Worm (Caenorhabditis elegans): ENCODE results near the gene T10B5.10.

Gene T10B5.10

ce11 chrV:1886997-1887396 is 30.9 kb upstream of the T10B5.10 start:
- TF ChIP-seq ceh-6 (GFP tag; optimal IDR thresholded peaks at IDR 0.05) = no peak

ce11 chrV:1883131-1883530 is 27.1 kb upstream of the T10B5.10 start:
- TF ChIP-seq T23F11.4 (GFP tag; optimal IDR thresholded peaks at IDR 0.05) (no peak), ahr-1 (tag; optimal IDR thresholded peaks at IDR 0.05) (no peak), K09A11.1 (tag; optimal IDR thresholded peaks at IDR 0.05; ENCODE audit: insufficient read depth) (no peak), odd-2 (tag; optimal IDR thresholded peaks at IDR 0.05) (no peak), lin-11 (tag; optimal IDR thresholded peaks at IDR 0.05) (no peak), rnt-1 (tag; optimal IDR thresholded peaks at IDR 0.05) (no peak)

ce11 chrV:1878030-1878429 is 22.0 kb upstream of the T10B5.10 start:
- TF ChIP-seq hlh-15 (tag; optimal IDR thresholded peaks at IDR 0.05) (no peak), nhr-11 (tag; optimal IDR thresholded peaks at IDR 0.05) (no peak), pha-4 (tag; optimal IDR thresholded peaks at IDR 0.05) (no peak), hlh-8 (tag; optimal IDR thresholded peaks at IDR 0.05) (no peak), tbx-7 (tag; optimal IDR thresholded peaks at IDR 0.05) (no peak), C38D4.7 (GFP tag; optimal IDR thresholded peaks at IDR 0.05) (no peak), madf-2 (tag; optimal IDR thresholded peaks at IDR 0.05) (no peak), ceh-22 (tag; optimal IDR thresholded peaks at IDR 0.05) (no peak), ceh-31 (tag; optimal IDR thresholded peaks at IDR 0.05) (no peak), eyg-1 (tag; optimal IDR thresholded peaks at IDR 0.05) (no peak), odd-2 (tag; optimal IDR thresholded peaks at IDR 0.05) (no peak), nhr-232 (tag; optimal IDR thresholded peaks at IDR 0.05) (no peak), rnt-1 (tag; optimal IDR thresholded peaks at IDR 0.05) (no peak), pag-3 (tag; optimal IDR thresholded peaks at IDR 0.05; ENCODE audit: borderline replicate concordance) (no peak), unc-3 (GFP tag; conservative IDR thresholded peaks at IDR 0.05) (no peak), unc-3 (tag; optimal IDR thresholded peaks at IDR 0.05) (no peak), C08G9.2 (tag; optimal IDR thresholded peaks at IDR 0.05) (no peak), unc-55 (GFP tag; optimal IDR thresholded peaks at IDR 0.05) (no peak)

ce11 chrV:1875497-1875988 is 19.5 kb upstream of the T10B5.10 start:
- TF ChIP-seq rnt-1 (tag; optimal IDR thresholded peaks at IDR 0.05) = no peak
- TF ChIP-seq tbx-7 (tag; optimal IDR thresholded peaks at IDR 0.05) = peak; percentile 14
- TF ChIP-seq ceh-48 (tag; optimal IDR thresholded peaks at IDR 0.05) = no peak
- TF ChIP-seq odd-2 (tag; optimal IDR thresholded peaks at IDR 0.05) = no peak
- TF ChIP-seq pha-2 (tag; optimal IDR thresholded peaks at IDR 0.05) = peak; percentile 24
- peak; percentile 20 for TF ChIP-seq dmd-4 (tag; optimal IDR thresholded peaks at IDR 0.05; ENCODE audit: borderline replicate concordance)
- peak; percentile 54 for TF ChIP-seq C08G9.2 (tag; optimal IDR thresholded peaks at IDR 0.05)
- TF ChIP-seq K02D7.2 (tag; optimal IDR thresholded peaks at IDR 0.05) = peak; percentile 24
- TF ChIP-seq pat-9 (tag; optimal IDR thresholded peaks at IDR 0.05) = peak; percentile 30
- no peak for TF ChIP-seq K09A11.1 (tag; optimal IDR thresholded peaks at IDR 0.05; ENCODE audit: insufficient read depth)
- TF ChIP-seq zip-5 (tag; optimal IDR thresholded peaks at IDR 0.05) = peak; percentile 51
- TF ChIP-seq fkh-6 (tag; optimal IDR thresholded peaks at IDR 0.05) = no peak
- TF ChIP-seq ets-4 (tag; optimal IDR thresholded peaks at IDR 0.05) = peak; percentile 31
- peak; percentile 9 for TF ChIP-seq fax-1 (tag; optimal IDR thresholded peaks at IDR 0.05)
- peak; percentile 1 for TF ChIP-seq madf-2 (tag; optimal IDR thresholded peaks at IDR 0.05)
- peak; percentile 4 for TF ChIP-seq lim-6 (tag; optimal IDR thresholded peaks at IDR 0.05)
- peak; percentile 64 for TF ChIP-seq ceh-31 (tag; optimal IDR thresholded peaks at IDR 0.05)
- peak; percentile 57 for TF ChIP-seq tbx-2 (tag; optimal IDR thresholded peaks at IDR 0.05)
- TF ChIP-seq Y22D7AL.16 (tag; optimal IDR thresholded peaks at IDR 0.05) = no peak
- no peak for TF ChIP-seq ceh-14 (tag; optimal IDR thresholded peaks at IDR 0.05)
- no peak for TF ChIP-seq lin-11 (tag; optimal IDR thresholded peaks at IDR 0.05)
- no peak for TF ChIP-seq hlh-8 (tag; optimal IDR thresholded peaks at IDR 0.05)
- TF ChIP-seq ama-1 (optimal IDR thresholded peaks at IDR 0.05) = peak; percentile 77
- no peak for TF ChIP-seq ceh-30 (tag; optimal IDR thresholded peaks at IDR 0.05)
- no peak for TF ChIP-seq ttx-3 (tag; optimal IDR thresholded peaks at IDR 0.05)
- TF ChIP-seq ceh-24 (tag; optimal IDR thresholded peaks at IDR 0.05) = no peak
- TF ChIP-seq unc-86 (tag; optimal IDR thresholded peaks at IDR 0.05) = no peak
- peak; percentile 26 for TF ChIP-seq ztf-16 (tag; optimal IDR thresholded peaks at IDR 0.05)
- TF ChIP-seq F13H6.1 (tag; optimal IDR thresholded peaks at IDR 0.05) = peak; percentile 21
- TF ChIP-seq che-1 (tag; optimal IDR thresholded peaks at IDR 0.05) = no peak
- TF ChIP-seq C38D4.7 (GFP tag; optimal IDR thresholded peaks at IDR 0.05) = peak; percentile 48
- TF ChIP-seq pqm-1 (tag; optimal IDR thresholded peaks at IDR 0.05) = no peak
- TF ChIP-seq syd-9 (tag; optimal IDR thresholded peaks at IDR 0.05) = no peak
- TF ChIP-seq ceh-2 (tag; optimal IDR thresholded peaks at IDR 0.05) = peak; percentile 24
